Worm (Caenorhabditis elegans): ENCODE data around the gene srab-2.

DNA sequence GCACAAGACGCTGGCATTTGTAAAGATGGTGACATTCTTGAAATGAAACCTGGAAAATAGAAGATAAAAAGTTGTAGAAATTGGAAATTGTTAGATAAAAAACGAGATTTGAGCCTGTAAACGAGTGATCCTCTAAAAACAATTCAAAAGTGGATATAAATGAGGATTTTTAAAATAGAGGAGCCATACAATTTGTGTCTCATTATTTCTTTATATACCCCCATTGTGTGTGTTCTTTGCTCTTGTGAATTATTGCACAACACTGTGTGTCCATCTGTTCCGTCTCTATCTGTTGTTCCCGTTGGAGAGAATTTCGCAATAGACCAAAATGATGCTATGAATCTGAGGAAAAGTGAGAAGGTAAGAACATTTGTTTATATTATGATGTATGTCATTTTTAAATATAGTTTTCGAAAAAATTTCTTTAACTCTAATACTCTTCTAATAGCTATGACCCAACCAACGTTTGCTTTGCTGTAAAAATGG is 17.9 kb downstream of the srab-2 start, which contains the start of gene Y58A7A.5:
- TF ChIP-seq sea-1 (GFP tag; conservative IDR thresholded peaks at IDR 0.05) (no peak), hmg-4 (GFP tag; optimal IDR thresholded peaks at IDR 0.05) (no peak), ama-1 (optimal IDR thresholded peaks at IDR 0.05) (no peak), tbx-37 (GFP tag; conservative IDR thresholded peaks at IDR 0.05) (no peak), flt-1 (GFP tag; IDR thresholded peaks at IDR 0.05) (no peak), B0310.2 (tag; optimal IDR thresholded peaks at IDR 0.05) (no peak), hmbx-1 (tag; optimal IDR thresholded peaks at IDR 0.05) (no peak), scrt-1 (GFP tag; IDR thresholded peaks at IDR 0.05) (no peak), hnd-1 (tag; optimal IDR thresholded peaks at IDR 0.05) (no peak), tbx-11 (GFP tag; IDR thresholded peaks at IDR 0.05) (no peak)

All from whole organism, early embryonic.